Fruit fly (Drosophila melanogaster): ENCODE results near the gene Spn77Bc.
A peak's percentile ranks its signal among the peaks of the same experiment; 100 is the strongest.

Spn77Bc gene

DNA sequence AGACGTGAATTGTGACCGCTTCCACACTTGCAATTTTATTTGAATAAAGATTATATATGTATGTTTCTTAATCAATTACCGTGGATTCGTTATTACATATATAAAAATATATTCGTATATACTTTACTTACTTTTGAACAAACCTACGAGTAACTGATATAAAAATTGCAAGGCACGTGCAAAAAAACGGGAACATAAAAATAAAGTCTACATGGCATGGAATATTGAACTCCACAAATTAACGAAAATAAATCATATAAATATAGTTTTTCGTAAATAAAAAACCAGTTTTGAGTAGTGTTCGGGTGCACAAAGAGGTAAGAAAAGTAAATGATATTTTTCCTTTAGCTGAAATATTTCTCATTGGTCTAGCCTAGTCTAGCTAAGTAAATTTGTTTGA, at the start of gene Spn77Bc:
Spn77Bc (plus strand) TSS at position 301 of the 400 bp plus-strand sequence.
- TF ChIP-seq cnc (optimal IDR thresholded peaks at IDR 0.05) (no peak), CG12768 (GFP tag; optimal IDR thresholded peaks at IDR 0.05) (no peak), CG11617 (GFP tag; optimal IDR thresholded peaks at IDR 0.05) (no peak), CG33017 (tag; optimal IDR thresholded peaks at IDR 0.05) (no peak), CG7101 (tag; optimal IDR thresholded peaks at IDR 0.05) (no peak), toe (GFP tag; optimal IDR thresholded peaks at IDR 0.05) (no peak), bab1 (GFP tag; optimal IDR thresholded peaks at IDR 0.05) (no peak), CG14711 (tag; optimal IDR thresholded peaks at IDR 0.05) (no peak), Mnt (GFP tag; optimal IDR thresholded peaks at IDR 0.05) (no peak), CG7045 (GFP tag; optimal IDR thresholded peaks at IDR 0.05) (no peak), ovo (GFP tag; optimal IDR thresholded peaks at IDR 0.05) (no peak), Clk (GFP tag; optimal IDR thresholded peaks at IDR 0.05) (no peak), CG1620 (GFP tag; optimal IDR thresholded peaks at IDR 0.05) (no peak), CG5204 (GFP tag; optimal IDR thresholded peaks at IDR 0.05) (no peak), Crg-1 (GFP tag; optimal IDR thresholded peaks at IDR 0.05) (no peak), Hr96 (GFP tag; optimal IDR thresholded peaks at IDR 0.05) (no peak), cic (GFP tag; optimal IDR thresholded peaks at IDR 0.05) (no peak), kay (GFP tag; ENCODE audit: borderline replicate concordance) (no peak)

DNA sequence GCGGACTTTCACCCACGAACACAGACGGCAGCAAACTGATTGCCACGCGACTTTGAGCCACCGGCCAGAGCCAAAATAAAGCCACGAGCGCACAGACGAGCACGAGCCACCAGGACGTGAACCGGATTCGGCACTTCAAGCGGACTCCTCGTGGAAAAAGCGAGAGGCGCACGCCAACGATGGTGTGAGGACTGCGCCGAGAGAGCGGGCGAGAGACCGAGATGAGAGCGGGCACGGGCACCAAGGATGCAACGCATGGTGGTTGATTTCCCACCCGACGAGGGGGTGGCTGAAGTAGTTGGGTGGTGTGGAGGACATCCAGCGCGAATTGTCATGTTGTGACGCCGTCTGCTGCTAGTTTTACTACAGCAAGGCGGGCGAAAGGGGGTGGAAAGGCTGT, 47.3 kb upstream of the Spn77Bc start, which contains the start of gene gogo:
gogo (minus strand) TSS at position 39 of the 400 bp plus-strand sequence.
- TF ChIP-seq cic (GFP tag; optimal IDR thresholded peaks at IDR 0.05) (no peak), Hr96 (GFP tag; optimal IDR thresholded peaks at IDR 0.05) (no peak), Mnt (GFP tag; optimal IDR thresholded peaks at IDR 0.05) (no peak), tj (GFP tag; optimal IDR thresholded peaks at IDR 0.05) (no peak), CG7101 (tag; optimal IDR thresholded peaks at IDR 0.05) (no peak), toe (GFP tag; optimal IDR thresholded peaks at IDR 0.05) (no peak), CG1620 (GFP tag; optimal IDR thresholded peaks at IDR 0.05) (no peak), Clk (GFP tag; optimal IDR thresholded peaks at IDR 0.05) (no peak), CG14711 (tag; optimal IDR thresholded peaks at IDR 0.05) (no peak), Crg-1 (GFP tag; optimal IDR thresholded peaks at IDR 0.05) (no peak), CG33017 (tag; optimal IDR thresholded peaks at IDR 0.05) (no peak), bab1 (GFP tag; optimal IDR thresholded peaks at IDR 0.05) (no peak), CG11617 (GFP tag; optimal IDR thresholded peaks at IDR 0.05) (no peak), CG5204 (GFP tag; optimal IDR thresholded peaks at IDR 0.05) (no peak), pad (GFP tag; optimal IDR thresholded peaks at IDR 0.05) (no peak), CG12768 (GFP tag; optimal IDR thresholded peaks at IDR 0.05) (no peak), ovo (GFP tag; optimal IDR thresholded peaks at IDR 0.05) (no peak)

DNA sequence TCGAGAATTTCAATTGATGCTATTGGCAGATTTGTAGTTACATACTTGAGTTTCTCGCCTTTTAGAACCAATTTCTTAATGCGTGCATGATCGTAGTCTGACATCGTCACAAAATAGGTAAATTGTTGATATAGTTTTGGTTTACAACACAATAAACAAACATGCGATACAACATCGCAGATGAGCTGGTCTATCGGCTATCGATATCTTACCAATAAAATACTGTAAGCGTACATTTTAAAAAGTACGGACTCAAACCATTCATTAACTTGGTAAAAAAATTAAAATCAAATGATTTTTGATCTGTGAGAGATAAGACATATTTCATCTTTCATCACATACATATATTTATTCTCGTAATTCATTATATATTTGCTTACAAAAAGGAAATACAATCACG, 45.6 kb upstream of the Spn77Bc start, which contains the start of gene FRG1:
FRG1 (minus strand) TSS at position 175 of the 400 bp plus-strand sequence.
- TF ChIP-seq pad (GFP tag; optimal IDR thresholded peaks at IDR 0.05) (no peak), CG5204 (GFP tag; optimal IDR thresholded peaks at IDR 0.05) (no peak), CG14711 (tag; optimal IDR thresholded peaks at IDR 0.05) (no peak), Crg-1 (GFP tag; optimal IDR thresholded peaks at IDR 0.05) (no peak), Clk (GFP tag; optimal IDR thresholded peaks at IDR 0.05) (no peak), Mnt (GFP tag; optimal IDR thresholded peaks at IDR 0.05) (no peak), CG7101 (tag; optimal IDR thresholded peaks at IDR 0.05) (no peak), tj (GFP tag; optimal IDR thresholded peaks at IDR 0.05) (no peak), bab1 (GFP tag; optimal IDR thresholded peaks at IDR 0.05) (no peak), CG11617 (GFP tag; optimal IDR thresholded peaks at IDR 0.05) (no peak), toe (GFP tag; optimal IDR thresholded peaks at IDR 0.05) (no peak), cnc (optimal IDR thresholded peaks at IDR 0.05) (no peak), CG33017 (tag; optimal IDR thresholded peaks at IDR 0.05) (no peak), CG7045 (GFP tag; optimal IDR thresholded peaks at IDR 0.05) (no peak)

DNA sequence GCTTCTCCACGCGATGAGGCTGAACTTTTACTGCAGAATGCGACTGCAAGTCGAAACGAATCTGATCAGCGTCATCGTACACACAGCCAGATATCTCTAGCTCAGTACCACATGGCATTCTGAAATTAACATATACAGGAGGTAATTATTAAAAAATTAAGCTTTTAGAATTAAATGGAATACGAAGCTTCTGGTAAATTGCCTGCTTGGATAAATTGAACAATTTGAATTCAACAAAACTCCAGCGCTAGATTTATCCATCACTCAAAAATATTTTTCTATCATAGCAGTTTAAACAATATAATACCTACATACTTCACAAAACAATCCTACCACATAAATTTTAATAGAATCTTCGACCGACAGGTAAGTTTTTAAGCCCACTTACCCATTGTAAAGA, 43.3 kb upstream of the Spn77Bc start, which contains the start of gene SCCRO4:
SCCRO4 (plus strand) TSS at position 301 of the 400 bp plus-strand sequence.
- TF ChIP-seq cic (GFP tag; optimal IDR thresholded peaks at IDR 0.05) = no peak
- TF ChIP-seq Mnt (GFP tag; optimal IDR thresholded peaks at IDR 0.05) = no peak
- TF ChIP-seq CG11617 (GFP tag; optimal IDR thresholded peaks at IDR 0.05) = no peak
- no peak for TF ChIP-seq CG12768 (GFP tag; optimal IDR thresholded peaks at IDR 0.05)
- no peak for TF ChIP-seq CG7045 (GFP tag; optimal IDR thresholded peaks at IDR 0.05)
- no peak for TF ChIP-seq CG1620 (GFP tag; optimal IDR thresholded peaks at IDR 0.05)
- no peak for TF ChIP-seq pad (GFP tag; optimal IDR thresholded peaks at IDR 0.05)

DNA sequence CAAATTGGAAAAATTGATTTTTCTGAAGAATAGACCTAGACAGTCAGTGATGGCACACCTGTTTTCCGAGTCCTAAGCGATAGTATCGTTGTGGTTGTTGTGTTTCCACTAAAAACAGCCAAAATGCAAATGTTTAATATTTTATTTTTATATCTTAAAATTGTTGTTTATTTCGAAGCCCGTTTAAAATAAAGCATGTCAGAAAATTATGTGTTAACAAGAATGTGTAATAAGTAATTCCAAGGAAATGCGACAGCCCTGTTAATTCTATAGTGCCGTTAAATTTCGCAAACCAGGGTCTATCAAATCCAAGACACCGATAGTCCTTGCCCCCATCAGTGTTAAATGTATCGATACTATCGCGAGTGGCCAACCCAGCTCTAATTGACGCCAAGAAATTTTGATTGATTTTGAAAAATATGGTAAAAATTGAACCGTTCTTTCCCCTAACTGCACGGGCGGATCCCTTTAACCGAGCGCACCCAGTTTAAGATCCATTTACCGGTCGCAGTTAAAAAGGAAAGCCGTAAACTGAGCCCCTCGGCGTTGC, 40.3 kb upstream of the Spn77Bc start, which contains the start of gene Pex23:
Pex23 (minus strand) TSS at position 61 of the 550 bp plus-strand sequence.
- TF ChIP-seq CG11617 (GFP tag; optimal IDR thresholded peaks at IDR 0.05) = peak; percentile 74
- peak; percentile 79 for TF ChIP-seq Hr96 (GFP tag; optimal IDR thresholded peaks at IDR 0.05)
- TF ChIP-seq cic (GFP tag; optimal IDR thresholded peaks at IDR 0.05) = peak; percentile 9
- peak; percentile 96 for TF ChIP-seq CG14711 (tag; optimal IDR thresholded peaks at IDR 0.05)
- TF ChIP-seq Clk (GFP tag; optimal IDR thresholded peaks at IDR 0.05) = peak; percentile 68
- TF ChIP-seq bab1 (GFP tag; optimal IDR thresholded peaks at IDR 0.05) = peak; percentile 91
- no peak for TF ChIP-seq cnc (optimal IDR thresholded peaks at IDR 0.05)
- TF ChIP-seq toe (GFP tag; optimal IDR thresholded peaks at IDR 0.05) = peak; percentile 89
- peak; percentile 41 for TF ChIP-seq tj (GFP tag; optimal IDR thresholded peaks at IDR 0.05)
- peak; percentile 74 for TF ChIP-seq CG1620 (GFP tag; optimal IDR thresholded peaks at IDR 0.05)
- TF ChIP-seq CG7101 (tag; optimal IDR thresholded peaks at IDR 0.05) = peak; percentile 75
- TF ChIP-seq CG5204 (GFP tag; optimal IDR thresholded peaks at IDR 0.05) = peak; percentile 76
- TF ChIP-seq kay (GFP tag; ENCODE audit: borderline replicate concordance) = no peak
- peak; percentile 35 for TF ChIP-seq CG33017 (tag; optimal IDR thresholded peaks at IDR 0.05)
- peak; percentile 48 for TF ChIP-seq CG12768 (GFP tag; optimal IDR thresholded peaks at IDR 0.05)
- TF ChIP-seq ovo (GFP tag; optimal IDR thresholded peaks at IDR 0.05) = peak; percentile 52
- TF ChIP-seq pad (GFP tag; optimal IDR thresholded peaks at IDR 0.05) = peak; percentile 58
- peak; percentile 69 for TF ChIP-seq CG7045 (GFP tag; optimal IDR thresholded peaks at IDR 0.05)
- TF ChIP-seq Crg-1 (GFP tag; optimal IDR thresholded peaks at IDR 0.05) = peak; percentile 50
- peak; percentile 70 for TF ChIP-seq Mnt (GFP tag; optimal IDR thresholded peaks at IDR 0.05)

Measured in whole organism, adult.